Fruit fly (Drosophila melanogaster) whole organism, adult: ENCODE data around the gene CG17648.

ENCODE experiments used
- CG11617 ChIP-seq: fragments of 200-800 bp; sonication (Bioruptor generic); optimal IDR thresholded peaks from 2 replicates; lab custom pipeline; 2017; ENCODE audit warnings: mild to moderate bottlenecking, missing biosample characterization, missing genetic modification reagents, missing genetic modification characterization
- CG12768 ChIP-seq: fragments of 200-800 bp; sonication (Bioruptor generic); optimal IDR thresholded peaks from 2 replicates; lab custom pipeline; 2017; ENCODE audit warnings: missing biosample characterization, missing genetic modification characterization, mild to moderate bottlenecking, moderate library complexity, missing genetic modification reagents
- CG14711 ChIP-seq: fragments of 200-800 bp; sonication (Bioruptor generic); optimal IDR thresholded peaks from 2 replicates; lab custom pipeline; 2018; ENCODE audit warnings: missing biosample characterization, mild to moderate bottlenecking, missing genetic modification characterization, moderate library complexity
- CG1620 ChIP-seq: fragments of 200-800 bp; sonication (Bioruptor generic); optimal IDR thresholded peaks from 2 replicates; lab custom pipeline; 2016; ENCODE audit warnings: missing biosample characterization, missing genetic modification characterization
- CG33017 ChIP-seq: fragments of 200-800 bp; sonication (Bioruptor generic); optimal IDR thresholded peaks from 2 replicates; lab custom pipeline; 2018; ENCODE audit warnings: missing biosample characterization, mild to moderate bottlenecking, missing genetic modification characterization, moderate library complexity
- CG5204 ChIP-seq: fragments of 200-800 bp; sonication (Bioruptor generic); optimal IDR thresholded peaks from 2 replicates; lab custom pipeline; 2016; ENCODE audit warnings: missing biosample characterization, missing genetic modification characterization
- CG7045 ChIP-seq: fragments of 200-800 bp; sonication (Bioruptor generic); optimal IDR thresholded peaks from 2 replicates; lab custom pipeline; 2017; ENCODE audit warnings: missing biosample characterization, mild to moderate bottlenecking, missing genetic modification characterization
- CG7101 ChIP-seq: fragments of 200-800 bp; sonication (Bioruptor generic); optimal IDR thresholded peaks from 2 replicates; lab custom pipeline; 2018; ENCODE audit warnings: missing biosample characterization, mild to moderate bottlenecking, missing genetic modification characterization, moderate library complexity
- Clk ChIP-seq: fragments of 200-800 bp; sonication (Bioruptor generic); optimal IDR thresholded peaks from 2 replicates; lab custom pipeline; 2017; ENCODE audit warnings: missing biosample characterization, missing genetic modification characterization
- Crg-1 ChIP-seq: fragments of 200-800 bp; sonication (Bioruptor generic); optimal IDR thresholded peaks from 2 replicates; lab custom pipeline; 2016; ENCODE audit warnings: missing biosample characterization, missing genetic modification characterization
- Hr96 ChIP-seq: fragments of 200-800 bp; sonication (Bioruptor generic); optimal IDR thresholded peaks from 2 replicates; lab custom pipeline; 2016; ENCODE audit warnings: missing biosample characterization, missing genetic modification characterization
- Mnt ChIP-seq: fragments of 200-800 bp; sonication (Bioruptor generic); optimal IDR thresholded peaks from 2 replicates; lab custom pipeline; 2016; ENCODE audit warnings: missing biosample characterization, mild to moderate bottlenecking, missing genetic modification characterization
- bab1 ChIP-seq: fragments of 200-800 bp; sonication (Bioruptor generic); optimal IDR thresholded peaks from 3 replicates; lab custom pipeline; 2019; ENCODE audit warnings: missing biosample characterization, mild to moderate bottlenecking, missing genetic modification characterization, moderate library complexity
- cic ChIP-seq: fragments of 200-800 bp; sonication (Bioruptor generic); optimal IDR thresholded peaks from 2 replicates; lab custom pipeline; 2017; ENCODE audit warnings: missing biosample characterization, mild to moderate bottlenecking, missing genetic modification characterization, moderate library complexity
- cnc ChIP-seq, 2 experiments: fragments of >200 bp; optimal IDR thresholded peaks; 2 replicates each; lab custom pipeline; 2017
- kay ChIP-seq: fragments of 200-800 bp; sonication (Bioruptor generic); peaks from one replicate; lab custom pipeline; 2016; ENCODE audit warnings: missing biosample characterization, missing genetic modification characterization, borderline replicate concordance
- ovo ChIP-seq: fragments of 200-800 bp; sonication (Bioruptor generic); optimal IDR thresholded peaks from 2 replicates; lab custom pipeline; 2016; ENCODE audit warnings: missing biosample characterization, missing genetic modification characterization
- pad ChIP-seq: fragments of 200-800 bp; sonication (Bioruptor generic); optimal IDR thresholded peaks from 3 replicates; lab custom pipeline; 2017; ENCODE audit warnings: missing biosample characterization, missing genetic modification characterization, mild to moderate bottlenecking, moderate library complexity, missing genetic modification reagents
- tj ChIP-seq: fragments of 200-800 bp; sonication (Bioruptor generic); optimal IDR thresholded peaks from 3 replicates; lab custom pipeline; 2017; ENCODE audit warnings: missing biosample characterization, mild to moderate bottlenecking, missing genetic modification characterization, moderate library complexity
- toe ChIP-seq: fragments of 200-800 bp; sonication (Bioruptor generic); optimal IDR thresholded peaks from 2 replicates; lab custom pipeline; 2016; ENCODE audit warnings: missing biosample characterization, missing genetic modification characterization

The CG17648 gene

dm6 chr2L:1715699-1716333 is 36.3 kb upstream of the CG17648 start, which contains the start of gene frtz:
Gene frtz (minus strand): TSS chr2L:1715851.
- TF ChIP-seq CG7045 (GFP tag; lab: Kevin White, UChicago) = no peak
- TF ChIP-seq Mnt (GFP tag; lab: Kevin White, UChicago) = peak; percentile 39
- no peak for TF ChIP-seq CG1620 (GFP tag; lab: Kevin White, UChicago)
- no peak for TF ChIP-seq Clk (GFP tag; lab: Kevin White, UChicago)
- TF ChIP-seq pad (GFP tag; lab: Kevin White, UChicago) = no peak
- TF ChIP-seq CG11617 = peak; percentile 18
- TF ChIP-seq bab1 = peak; percentile 38

- TF ChIP-seq CG33017 (tag; lab: Kevin White, UChicago) (no peak), Clk (GFP tag; lab: Kevin White, UChicago) (no peak), kay (GFP tag; lab: Kevin White, UChicago) (no peak), CG7045 (GFP tag; lab: Kevin White, UChicago) (no peak), pad (GFP tag; lab: Kevin White, UChicago) (no peak), tj (GFP tag; lab: Kevin White, UChicago) (no peak), CG5204 (GFP tag; lab: Kevin White, UChicago) (no peak), cnc (optimal IDR thresholded peaks at IDR 0.05; lab: Kevin White, UChicago) (no peak), bab1 (no peak), CG12768 (GFP tag; lab: Kevin White, UChicago) (no peak), Crg-1 (no peak), CG14711 (tag; lab: Kevin White, UChicago) (no peak), toe (GFP tag; lab: Kevin White, UChicago) (no peak), CG1620 (GFP tag; lab: Kevin White, UChicago) (no peak), Mnt (GFP tag; lab: Kevin White, UChicago) (no peak), CG7101 (tag; lab: Kevin White, UChicago) (no peak), CG11617 (no peak), ovo (GFP tag; lab: Kevin White, UChicago) (no peak), Hr96 (GFP tag; lab: Kevin White, UChicago) (no peak)
These were observed 34.9 kb upstream of the CG17648 start for dm6 chr2L:1717247-1717646.

- TF ChIP-seq CG12768 (GFP tag; lab: Kevin White, UChicago) (no peak), CG7045 (GFP tag; lab: Kevin White, UChicago) (no peak), bab1 (no peak), Crg-1 (no peak), CG7101 (tag; lab: Kevin White, UChicago) (no peak), pad (GFP tag; lab: Kevin White, UChicago) (no peak), tj (GFP tag; lab: Kevin White, UChicago) (no peak)
These were observed 32.1 kb upstream of the CG17648 start for dm6 chr2L:1719971-1720370.

- peak; percentile 16 for TF ChIP-seq Mnt (GFP tag; lab: Kevin White, UChicago)
- no peak for TF ChIP-seq Crg-1
- TF ChIP-seq CG12768 (GFP tag; lab: Kevin White, UChicago) = peak; percentile 38
- no peak for TF ChIP-seq CG7101 (tag; lab: Kevin White, UChicago)
- no peak for TF ChIP-seq pad (GFP tag; lab: Kevin White, UChicago)
- peak; percentile 81 for TF ChIP-seq cic (GFP tag; lab: Kevin White, UChicago)
These were observed 31.1 kb upstream of the CG17648 start for dm6 chr2L:1720846-1721506.

- TF ChIP-seq tj (GFP tag; lab: Kevin White, UChicago) (no peak), cic (GFP tag; lab: Kevin White, UChicago) (peak; percentile 29), CG7045 (GFP tag; lab: Kevin White, UChicago) (no peak), CG12768 (GFP tag; lab: Kevin White, UChicago) (no peak), Mnt (GFP tag; lab: Kevin White, UChicago) (peak; percentile 10), kay (GFP tag; lab: Kevin White, UChicago) (no peak), Crg-1 (no peak)
These were observed 29.8 kb upstream of the CG17648 start for dm6 chr2L:1722260-1722659.

- TF ChIP-seq CG7045 (GFP tag; lab: Kevin White, UChicago) (peak; percentile 18), CG33017 (tag; lab: Kevin White, UChicago) (peak; percentile 20), toe (GFP tag; lab: Kevin White, UChicago) (no peak), tj (GFP tag; lab: Kevin White, UChicago) (no peak), Hr96 (GFP tag; lab: Kevin White, UChicago) (peak; percentile 22)
These were observed 28.8 kb upstream of the CG17648 start for dm6 chr2L:1723135-1723936.
